Worm (Caenorhabditis elegans) whole organism, midembryonic: ENCODE measurements around the gene pigg-1.

Experiments
- T22C8.4 ChIP-seq: fragments of 200-800 bp; sonication (Bioruptor generic); IDR thresholded peaks from 2 replicates; pipeline ENCODE4 v1.3.6; 2022; ENCODE audit warnings: missing genetic modification characterization, missing compliant biosample characterization
- cog-1 ChIP-seq: sonication (generic microtip); optimal IDR thresholded peaks from 2 replicates; lab custom pipeline; 2016; ENCODE audit warnings: missing genetic modification characterization, missing compliant biosample characterization
- flt-1 ChIP-seq: fragments of 200-800 bp; sonication (Bioruptor generic); IDR thresholded peaks from 2 replicates; pipeline ENCODE4 v1.3.6; 2022; ENCODE audit warnings: missing genetic modification characterization, missing compliant biosample characterization
- klf-2 ChIP-seq: fragments of 200-800 bp; sonication (Bioruptor generic); conservative IDR thresholded peaks from 2 replicates; pipeline ENCODE4 v1.3.6; 2022; ENCODE audit warnings: missing genetic modification reagents, missing genetic modification characterization, missing compliant biosample characterization
- med-1 ChIP-seq: sonication (generic microtip); optimal IDR thresholded peaks from 2 replicates; lab custom pipeline; 2017; ENCODE audit warnings: missing genetic modification characterization, mild to moderate bottlenecking, missing compliant biosample characterization, antibody characterized with exemption, missing genetic modification reagents; ENCODE audit not compliant: insufficient read depth
- ref-1 ChIP-seq: fragments of 200-800 bp; sonication (Bioruptor generic); conservative IDR thresholded peaks from 2 replicates; pipeline ENCODE4 v1.3.6; 2022; ENCODE audit warnings: missing genetic modification reagents, missing genetic modification characterization, missing compliant biosample characterization
- tab-1 ChIP-seq: fragments of 200-800 bp; sonication (Bioruptor generic); IDR thresholded peaks from 2 replicates; pipeline ENCODE4 v1.3.6; 2022; ENCODE audit warnings: missing genetic modification characterization, missing compliant biosample characterization
- ztf-23 ChIP-seq: fragments of 200-800 bp; sonication (Bioruptor generic); IDR thresholded peaks from 2 replicates; pipeline ENCODE4 v1.3.6; 2022; ENCODE audit warnings: missing genetic modification reagents, missing genetic modification characterization, missing compliant biosample characterization
- ztf-29 ChIP-seq: fragments of 200-800 bp; sonication (Bioruptor generic); IDR thresholded peaks from 2 replicates; pipeline ENCODE4 v1.3.6; 2022; ENCODE audit warnings: missing genetic modification reagents, missing genetic modification characterization, missing compliant biosample characterization

The pigg-1 gene

ce11 chrII:8600165-8600564 lies at the start of gene pigg-1:
Gene pigg-1, minus strand, starts transcription at chrII:8600265.
- TF ChIP-seq ztf-23 (GFP tag; lab: Robert Waterston, UW) (no peak), T22C8.4 (no peak), klf-2 (GFP tag; lab: Robert Waterston, UW) (no peak), cog-1 (tag; lab: Kevin White, UChicago) (no peak), ztf-29 (GFP tag; lab: Robert Waterston, UW) (no peak), flt-1 (GFP tag; lab: Robert Waterston, UW) (no peak), ref-1 (GFP tag; lab: Robert Waterston, UW) (no peak), med-1 (GFP tag; lab: Kevin White, UChicago) (no peak)

- TF ChIP-seq ztf-29 (GFP tag; lab: Robert Waterston, UW) (no peak), cog-1 (tag; lab: Kevin White, UChicago) (no peak), ref-1 (GFP tag; lab: Robert Waterston, UW) (no peak), ztf-23 (GFP tag; lab: Robert Waterston, UW) (no peak), med-1 (GFP tag; lab: Kevin White, UChicago) (no peak), T22C8.4 (no peak), flt-1 (GFP tag; lab: Robert Waterston, UW) (no peak), klf-2 (GFP tag; lab: Robert Waterston, UW) (no peak), tab-1 (GFP tag; lab: Robert Waterston, UW) (no peak)
Observed at ce11 chrII:8648843-8649242, 48.8 kb upstream of the pigg-1 start.

- TF ChIP-seq T22C8.4 (no peak), flt-1 (GFP tag; lab: Robert Waterston, UW) (no peak), tab-1 (GFP tag; lab: Robert Waterston, UW) (no peak), cog-1 (tag; lab: Kevin White, UChicago) (no peak), ref-1 (GFP tag; lab: Robert Waterston, UW) (no peak)
Observed at ce11 chrII:8646437-8646836, 46.4 kb upstream of the pigg-1 start.

- TF ChIP-seq klf-2 (GFP tag; lab: Robert Waterston, UW) (no peak), med-1 (GFP tag; lab: Kevin White, UChicago) (no peak), tab-1 (GFP tag; lab: Robert Waterston, UW) (no peak), ztf-23 (GFP tag; lab: Robert Waterston, UW) (no peak), ref-1 (GFP tag; lab: Robert Waterston, UW) (no peak), cog-1 (tag; lab: Kevin White, UChicago) (no peak), T22C8.4 (no peak), flt-1 (GFP tag; lab: Robert Waterston, UW) (no peak), ztf-29 (GFP tag; lab: Robert Waterston, UW) (no peak)
Observed at ce11 chrII:8643627-8644356, 43.7 kb upstream of the pigg-1 start.

- no peak for TF ChIP-seq med-1 (GFP tag; lab: Kevin White, UChicago)
- no peak for TF ChIP-seq flt-1 (GFP tag; lab: Robert Waterston, UW)
- TF ChIP-seq klf-2 (GFP tag; lab: Robert Waterston, UW), result no peak
- TF ChIP-seq ref-1 (GFP tag; lab: Robert Waterston, UW), result no peak
- TF ChIP-seq ztf-23 (GFP tag; lab: Robert Waterston, UW), result no peak
- TF ChIP-seq ztf-29 (GFP tag; lab: Robert Waterston, UW), result no peak
- no peak for TF ChIP-seq T22C8.4
- TF ChIP-seq tab-1 (GFP tag; lab: Robert Waterston, UW), result no peak
Observed at ce11 chrII:8642376-8642775, 42.3 kb upstream of the pigg-1 start.

- TF ChIP-seq tab-1 (GFP tag; lab: Robert Waterston, UW) (no peak), ztf-23 (GFP tag; lab: Robert Waterston, UW) (no peak), T22C8.4 (no peak), cog-1 (tag; lab: Kevin White, UChicago) (no peak), flt-1 (GFP tag; lab: Robert Waterston, UW) (no peak), ref-1 (GFP tag; lab: Robert Waterston, UW) (no peak), med-1 (GFP tag; lab: Kevin White, UChicago) (no peak), klf-2 (GFP tag; lab: Robert Waterston, UW) (no peak), ztf-29 (GFP tag; lab: Robert Waterston, UW) (no peak)
Observed at ce11 chrII:8641131-8641530, 41.1 kb upstream of the pigg-1 start, which contains the start of gene D2085.7. Gene D2085.7, plus strand, starts transcription at chrII:8641381.

- TF ChIP-seq ztf-29 (GFP tag; lab: Robert Waterston, UW), result no peak
- TF ChIP-seq T22C8.4, result no peak
- TF ChIP-seq tab-1 (GFP tag; lab: Robert Waterston, UW), result no peak
- no peak for TF ChIP-seq ref-1 (GFP tag; lab: Robert Waterston, UW)
- TF ChIP-seq cog-1 (tag; lab: Kevin White, UChicago), result no peak
- no peak for TF ChIP-seq flt-1 (GFP tag; lab: Robert Waterston, UW)
- TF ChIP-seq klf-2 (GFP tag; lab: Robert Waterston, UW), result no peak
- no peak for TF ChIP-seq med-1 (GFP tag; lab: Kevin White, UChicago)
- no peak for TF ChIP-seq ztf-23 (GFP tag; lab: Robert Waterston, UW)
Observed at ce11 chrII:8640503-8640902, 40.4 kb upstream of the pigg-1 start.

ce11 chrII:8639553-8639952 lies 39.5 kb upstream of the pigg-1 start:
- TF ChIP-seq ztf-23 (GFP tag; lab: Robert Waterston, UW), result 0 out of 2 replicates have a peak, but pooled peaks have one; percentile 20
- no peak for TF ChIP-seq klf-2 (GFP tag; lab: Robert Waterston, UW)

ce11 chrII:8637615-8638014 lies 37.5 kb upstream of the pigg-1 start, which contains the start of gene vab-9:
Gene vab-9, minus strand, starts transcription at chrII:8637715.
- TF ChIP-seq ztf-29 (GFP tag; lab: Robert Waterston, UW) (no peak), tab-1 (GFP tag; lab: Robert Waterston, UW) (no peak), med-1 (GFP tag; lab: Kevin White, UChicago) (no peak), T22C8.4 (no peak)
